Worm (Caenorhabditis elegans): Measurements from ENCODE around the gene kel-3.

The kel-3 gene

DNA sequence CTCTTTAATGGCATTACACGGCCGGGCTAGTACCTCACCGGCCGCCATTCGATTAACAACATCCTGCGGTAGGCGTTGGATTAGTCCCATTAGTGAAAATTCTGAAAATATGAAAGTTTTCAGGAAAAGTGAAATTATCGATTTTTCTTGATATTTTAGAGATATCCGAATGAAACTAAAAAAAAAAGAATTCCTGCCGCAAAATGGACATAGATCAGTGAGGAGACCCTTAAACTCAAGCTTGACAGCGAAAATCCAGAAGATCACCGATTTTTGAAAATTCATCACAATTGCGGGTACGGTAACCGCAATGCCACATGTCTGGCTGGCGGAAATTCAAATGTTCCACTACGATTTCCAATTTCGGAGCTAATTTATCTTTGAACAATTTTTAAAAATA is 49.9 kb downstream of the kel-3 start, which contains the start of gene mlh-1:
mlh-1 (minus strand) TSS at position 101 of the 400 bp plus-strand sequence.
- TF ChIP-seq lsy-2 (tag; optimal IDR thresholded peaks at IDR 0.05): no peak
- TF ChIP-seq ces-1 (GFP tag; optimal IDR thresholded peaks at IDR 0.05): peak; percentile 21
- TF ChIP-seq elt-3 (tag; optimal IDR thresholded peaks at IDR 0.05): no peak
- TF ChIP-seq mls-2 (tag; optimal IDR thresholded peaks at IDR 0.05): no peak
- TF ChIP-seq mep-1 (tag; optimal IDR thresholded peaks at IDR 0.05): no peak
- TF ChIP-seq cnd-1 (tag; optimal IDR thresholded peaks at IDR 0.05): no peak
- no peak for TF ChIP-seq ztf-11 (tag; optimal IDR thresholded peaks at IDR 0.05)
- no peak for TF ChIP-seq lin-13 (tag; optimal IDR thresholded peaks at IDR 0.05)

DNA sequence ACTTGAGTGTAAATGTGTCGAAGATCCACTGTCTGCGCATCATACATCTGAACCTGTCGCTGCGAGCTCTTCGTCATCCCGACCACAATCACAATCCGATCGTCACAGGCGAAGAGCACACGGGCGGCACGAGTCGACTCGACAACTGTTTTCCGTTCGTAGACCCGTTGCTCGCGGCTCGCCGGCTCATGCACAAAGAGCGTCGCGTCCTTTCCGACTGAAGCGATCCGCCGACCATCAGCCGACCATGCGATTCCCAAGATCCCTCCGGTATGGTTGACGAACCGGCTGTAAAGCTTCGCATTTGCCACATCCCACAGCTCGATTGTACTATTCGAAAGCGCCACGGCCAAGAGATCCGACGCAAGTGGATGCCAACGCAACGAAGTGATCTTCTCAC is 53.8 kb downstream of the kel-3 start:
- TF ChIP-seq ham-2 (GFP tag; optimal IDR thresholded peaks at IDR 0.05) (no peak), mab-5 (tag; optimal IDR thresholded peaks at IDR 0.05) (no peak), snpc-4 (tag; optimal IDR thresholded peaks at IDR 0.05) (no peak), nhr-12 (tag; optimal IDR thresholded peaks at IDR 0.05) (no peak), sptf-1 (tag; optimal IDR thresholded peaks at IDR 0.05) (no peak), blmp-1 (tag; optimal IDR thresholded peaks at IDR 0.05) (no peak), pha-4 (tag; optimal IDR thresholded peaks at IDR 0.05) (no peak), M03D4.4 (tag; optimal IDR thresholded peaks at IDR 0.05) (no peak), zip-8 (tag; optimal IDR thresholded peaks at IDR 0.05) (no peak), lin-32 (GFP tag; optimal IDR thresholded peaks at IDR 0.05) (no peak), flh-1 (GFP tag; optimal IDR thresholded peaks at IDR 0.05) (no peak), ceh-83 (GFP tag; optimal IDR thresholded peaks at IDR 0.05) (no peak), elt-1 (tag; optimal IDR thresholded peaks at IDR 0.05; ENCODE audit: borderline replicate concordance, insufficient read depth) (no peak), nhr-76 (tag; optimal IDR thresholded peaks at IDR 0.05) (no peak), nhr-28 (tag; optimal IDR thresholded peaks at IDR 0.05) (no peak), mls-2 (tag; optimal IDR thresholded peaks at IDR 0.05) (no peak), tbx-8 (GFP tag; optimal IDR thresholded peaks at IDR 0.05) (no peak)

Measured in whole organism, mixed stage, embryonic.